Worm (Caenorhabditis elegans) whole organism, early embryonic: ENCODE results near the gene mnat-1.

ENCODE experiments used
- F13C5.2 ChIP-seq: sonication (generic microtip); optimal IDR thresholded peaks from 2 replicates; lab custom pipeline; 2017; ENCODE audit warnings: mild to moderate bottlenecking, missing genetic modification characterization, inconsistent platforms, missing compliant biosample characterization
- aly-1 ChIP-seq: sonication (generic microtip); optimal IDR thresholded peaks from 2 replicates; lab custom pipeline; 2016; ENCODE audit warnings: missing genetic modification characterization, missing compliant biosample characterization
- ama-1 ChIP-seq: fragments of 150-350 bp; optimal IDR thresholded peaks from 2 replicates; lab custom pipeline; 2014
- ceh-13 ChIP-seq: fragments of 200-800 bp; sonication (Bioruptor generic); optimal IDR thresholded peaks from 2 replicates; lab custom pipeline; 2018; ENCODE audit warnings: mild to moderate bottlenecking, missing genetic modification characterization, missing compliant biosample characterization
- ceh-36 ChIP-seq: sonication (generic microtip); optimal IDR thresholded peaks from 2 replicates; lab custom pipeline; 2016; ENCODE audit warnings: missing genetic modification characterization, inconsistent platforms, missing compliant biosample characterization
- ets-7 ChIP-seq: sonication (generic microtip); optimal IDR thresholded peaks from 2 replicates; lab custom pipeline; 2016; ENCODE audit warnings: missing genotype, missing genetic modification characterization, missing compliant biosample characterization
- flt-1 ChIP-seq: fragments of 200-800 bp; sonication (Bioruptor generic); IDR thresholded peaks from 2 replicates; pipeline ENCODE4 v1.3.6; 2022; ENCODE audit warnings: missing genetic modification characterization, missing compliant biosample characterization
- hmg-4 ChIP-seq: fragments of 200-800 bp; sonication (Bioruptor generic); optimal IDR thresholded peaks from 2 replicates; lab custom pipeline; 2018; ENCODE audit warnings: mild to moderate bottlenecking, missing genetic modification characterization, missing compliant biosample characterization
- pes-1 ChIP-seq: fragments of 200-800 bp; sonication (Bioruptor generic); IDR thresholded peaks from 2 replicates; pipeline ENCODE4 v1.3.6; 2022; ENCODE audit warnings: missing genetic modification reagents, missing genetic modification characterization, missing compliant biosample characterization
- scrt-1 ChIP-seq: fragments of 200-800 bp; sonication (Bioruptor generic); IDR thresholded peaks from 2 replicates; pipeline ENCODE4 v1.3.6; 2022; ENCODE audit warnings: missing genetic modification characterization, missing compliant biosample characterization
- sea-1 ChIP-seq: fragments of 200-800 bp; sonication (Bioruptor generic); conservative IDR thresholded peaks from 2 replicates; pipeline ENCODE4 v1.3.6; 2022; ENCODE audit warnings: missing genetic modification characterization, missing compliant biosample characterization
- tra-4 ChIP-seq: sonication (generic microtip); optimal IDR thresholded peaks from 2 replicates; lab custom pipeline; 2017; ENCODE audit warnings: missing genetic modification characterization, missing compliant biosample characterization

DNA sequence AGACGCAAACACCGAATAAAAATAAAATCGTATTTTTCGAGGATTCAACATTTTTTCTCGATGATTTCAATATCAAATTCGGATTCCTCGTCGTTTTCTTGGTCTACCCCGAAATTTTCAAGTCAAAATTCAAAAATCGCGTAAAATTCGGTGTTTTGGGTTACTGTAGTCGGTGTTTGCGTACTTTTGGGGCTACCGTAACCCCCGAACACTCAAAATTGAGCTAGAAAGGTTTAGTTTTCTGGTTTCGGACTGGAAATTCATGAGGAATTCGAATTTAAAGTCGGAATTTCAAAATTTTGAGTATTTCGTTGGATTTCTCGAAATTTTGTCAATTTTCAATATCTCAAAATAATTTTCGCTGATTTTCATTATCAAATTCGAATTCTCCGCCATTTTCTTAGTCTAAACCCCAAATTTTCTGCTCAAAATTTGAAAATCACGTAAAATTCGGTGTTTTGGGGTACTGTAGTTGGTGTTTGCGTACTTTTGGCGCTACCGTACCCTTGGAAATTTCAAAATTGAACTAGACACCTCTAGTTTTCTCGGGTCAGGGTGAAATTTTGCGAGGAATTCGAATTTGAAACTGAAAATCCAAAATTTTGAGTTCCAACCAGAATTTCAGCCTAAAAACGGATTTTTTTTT, 22.4 kb downstream of the mnat-1 start:
- no peak for TF ChIP-seq F13C5.2 (tag; lab: Kevin White, UChicago)
- TF ChIP-seq scrt-1 (GFP tag; lab: Robert Waterston, UW): no peak
- TF ChIP-seq ama-1 (lab: Kevin White, UChicago): no peak
- no peak for TF ChIP-seq ceh-36 (tag; lab: Kevin White, UChicago)
- no peak for TF ChIP-seq sea-1 (GFP tag; lab: Robert Waterston, UW)
- TF ChIP-seq aly-1 (tag; lab: Kevin White, UChicago): no peak
- TF ChIP-seq ets-7 (tag; lab: Kevin White, UChicago): no peak
- TF ChIP-seq flt-1 (GFP tag; lab: Robert Waterston, UW): no peak
- TF ChIP-seq ceh-13: no peak
- TF ChIP-seq pes-1 (GFP tag; lab: Robert Waterston, UW): no peak
- TF ChIP-seq hmg-4: no peak
- no peak for TF ChIP-seq tra-4 (tag; lab: Kevin White, UChicago)
